Worm (Caenorhabditis elegans) whole organism, early embryonic: ENCODE results near the gene ced-7.

Source experiments
- B0310.2 ChIP-seq: sonication (generic microtip); optimal IDR thresholded peaks from 2 replicates; lab custom pipeline; 2016; ENCODE audit warnings: mild to moderate bottlenecking, missing genetic modification characterization, missing compliant biosample characterization
- hmbx-1 ChIP-seq: sonication (generic microtip); optimal IDR thresholded peaks from 2 replicates; lab custom pipeline; 2016; ENCODE audit warnings: mild to moderate bottlenecking, missing genetic modification characterization, missing compliant biosample characterization
- pes-1 ChIP-seq: fragments of 200-800 bp; sonication (Bioruptor generic); IDR thresholded peaks from 2 replicates; pipeline ENCODE4 v1.3.6; 2022; ENCODE audit warnings: missing genetic modification reagents, missing genetic modification characterization, missing compliant biosample characterization
- scrt-1 ChIP-seq: fragments of 200-800 bp; sonication (Bioruptor generic); IDR thresholded peaks from 2 replicates; pipeline ENCODE4 v1.3.6; 2022; ENCODE audit warnings: missing genetic modification characterization, missing compliant biosample characterization
- tbx-11 ChIP-seq: fragments of 200-800 bp; sonication (Bioruptor generic); IDR thresholded peaks from 2 replicates; pipeline ENCODE4 v1.3.6; 2022; ENCODE audit warnings: missing genetic modification characterization, missing compliant biosample characterization
- tra-4 ChIP-seq: sonication (generic microtip); optimal IDR thresholded peaks from 2 replicates; lab custom pipeline; 2017; ENCODE audit warnings: missing genetic modification characterization, missing compliant biosample characterization

DNA sequence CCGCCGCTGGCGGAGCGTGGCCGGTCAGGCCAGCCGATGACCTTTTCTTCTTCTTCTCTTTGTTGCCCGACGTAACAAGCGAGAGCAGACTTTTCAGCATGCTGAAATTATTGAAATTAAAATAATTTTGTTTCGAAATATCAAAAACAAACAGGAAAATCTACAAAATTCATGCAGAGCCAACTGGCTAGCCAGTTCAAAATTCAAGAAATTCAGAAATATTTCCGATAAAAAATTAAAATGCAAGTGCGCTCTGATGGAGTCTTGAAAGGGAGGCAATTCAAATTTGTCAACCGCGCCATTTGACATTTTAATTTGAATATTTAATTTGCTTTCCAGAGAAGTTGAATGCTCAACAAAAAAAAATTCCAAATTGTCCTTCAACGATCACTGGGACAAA, 20.8 kb upstream of the ced-7 start, which contains the start of gene F58A4.2:
- no peak for TF ChIP-seq pes-1 (GFP tag; lab: Robert Waterston, UW)
- TF ChIP-seq B0310.2 (tag; lab: Kevin White, UChicago) = no peak
- no peak for TF ChIP-seq tbx-11 (GFP tag; lab: Robert Waterston, UW)
- TF ChIP-seq hmbx-1 (tag; lab: Kevin White, UChicago) = no peak
- no peak for TF ChIP-seq tra-4 (tag; lab: Kevin White, UChicago)
- no peak for TF ChIP-seq scrt-1 (GFP tag; lab: Robert Waterston, UW)
